Worm (Caenorhabditis elegans): Measurements from ENCODE around the gene ttx-3.

ttx-3 gene

ce11 chrX:11753155-11753554, 16.0 kb downstream of the ttx-3 start:
- no peak for TF ChIP-seq F13C5.2 (tag; optimal IDR thresholded peaks at IDR 0.05)
- TF ChIP-seq aly-1 (tag; optimal IDR thresholded peaks at IDR 0.05) = no peak
- TF ChIP-seq scrt-1 (GFP tag; IDR thresholded peaks at IDR 0.05) = no peak
- no peak for TF ChIP-seq ceh-13 (GFP tag; optimal IDR thresholded peaks at IDR 0.05)
- TF ChIP-seq sea-1 (GFP tag; conservative IDR thresholded peaks at IDR 0.05) = no peak
- TF ChIP-seq ets-7 (tag; optimal IDR thresholded peaks at IDR 0.05) = no peak
- no peak for TF ChIP-seq hmbx-1 (tag; optimal IDR thresholded peaks at IDR 0.05)

- TF ChIP-seq pes-1 (GFP tag; IDR thresholded peaks at IDR 0.05) (no peak), ama-1 (optimal IDR thresholded peaks at IDR 0.05) (no peak), hmg-4 (GFP tag; optimal IDR thresholded peaks at IDR 0.05) (no peak)
These were observed 16.9 kb downstream of the ttx-3 start for ce11 chrX:11752289-11752688.

DNA sequence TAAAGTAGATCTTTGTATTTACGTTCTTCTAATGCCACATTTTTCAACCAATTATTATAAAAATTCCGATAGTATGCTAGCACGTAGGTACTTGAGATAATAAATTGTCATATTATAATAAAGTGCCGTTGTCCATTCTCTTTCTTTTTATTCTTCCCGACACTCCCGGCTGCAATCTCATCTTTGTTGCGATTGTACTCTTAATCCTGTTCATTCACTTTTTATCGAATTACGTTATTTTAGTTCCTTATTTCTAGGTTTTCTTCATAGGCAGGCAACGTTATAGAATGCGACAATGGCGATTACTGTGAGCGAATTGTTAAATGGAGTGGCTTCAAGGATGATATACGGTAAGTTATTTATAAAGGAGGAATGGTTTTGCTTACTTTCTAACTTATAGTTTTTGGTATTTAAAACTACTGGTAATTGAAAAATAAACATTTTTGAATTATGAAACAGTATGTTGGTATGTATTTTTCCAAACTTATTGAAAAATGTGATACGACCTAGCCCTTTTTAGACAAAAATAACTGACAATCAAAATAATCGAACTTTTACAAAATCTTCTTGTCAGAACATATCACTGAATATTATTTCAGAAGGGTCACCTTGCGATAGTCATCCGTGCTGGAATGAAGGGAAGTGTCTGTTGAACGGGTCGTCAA, 23.2 kb downstream of the ttx-3 start, which contains the start of gene C40H5.2:
Gene C40H5.2, plus strand, starts transcription at position 256 of the 665 bp plus-strand sequence.
- TF ChIP-seq ceh-13 (GFP tag; optimal IDR thresholded peaks at IDR 0.05) = no peak
- no peak for TF ChIP-seq hmbx-1 (tag; optimal IDR thresholded peaks at IDR 0.05)
- no peak for TF ChIP-seq hnd-1 (tag; optimal IDR thresholded peaks at IDR 0.05)
- no peak for TF ChIP-seq scrt-1 (GFP tag; IDR thresholded peaks at IDR 0.05)

DNA sequence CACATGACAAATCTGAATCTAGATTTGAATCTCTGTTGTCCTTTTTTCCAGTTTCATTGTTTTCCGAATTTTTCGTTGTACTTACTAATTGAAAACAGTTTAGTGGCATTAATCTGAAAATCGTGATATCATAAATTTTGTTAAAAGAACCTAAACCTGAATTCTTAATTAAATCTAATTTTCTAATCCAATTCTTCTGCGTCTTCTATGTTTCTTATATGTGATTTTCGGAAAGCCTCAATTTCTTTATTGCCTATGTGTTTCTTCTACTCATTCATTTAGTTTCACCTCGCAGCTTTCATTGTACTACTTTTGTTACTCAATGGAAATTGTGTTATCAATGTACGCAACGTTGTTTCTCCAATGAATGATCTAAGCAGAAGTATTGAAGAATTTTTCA, 25.5 kb downstream of the ttx-3 start:
- TF ChIP-seq ama-1 (optimal IDR thresholded peaks at IDR 0.05) (no peak), ceh-36 (tag; optimal IDR thresholded peaks at IDR 0.05) (no peak), aly-1 (tag; optimal IDR thresholded peaks at IDR 0.05) (no peak), flt-1 (GFP tag; IDR thresholded peaks at IDR 0.05) (no peak), sea-1 (GFP tag; conservative IDR thresholded peaks at IDR 0.05) (no peak), B0310.2 (tag; optimal IDR thresholded peaks at IDR 0.05) (no peak), ceh-13 (GFP tag; optimal IDR thresholded peaks at IDR 0.05) (no peak), ets-7 (tag; optimal IDR thresholded peaks at IDR 0.05) (no peak), tbx-11 (GFP tag; IDR thresholded peaks at IDR 0.05) (no peak), pes-1 (GFP tag; IDR thresholded peaks at IDR 0.05) (no peak), hnd-1 (tag; optimal IDR thresholded peaks at IDR 0.05) (no peak), scrt-1 (GFP tag; IDR thresholded peaks at IDR 0.05) (no peak)

- TF ChIP-seq aly-1 (tag; optimal IDR thresholded peaks at IDR 0.05) = no peak
- TF ChIP-seq sea-1 (GFP tag; conservative IDR thresholded peaks at IDR 0.05) = no peak
- no peak for TF ChIP-seq tra-4 (tag; optimal IDR thresholded peaks at IDR 0.05)
- no peak for TF ChIP-seq ceh-13 (GFP tag; optimal IDR thresholded peaks at IDR 0.05)
- TF ChIP-seq ets-7 (tag; optimal IDR thresholded peaks at IDR 0.05) = no peak
- TF ChIP-seq flt-1 (GFP tag; IDR thresholded peaks at IDR 0.05) = no peak
- no peak for TF ChIP-seq ceh-36 (tag; optimal IDR thresholded peaks at IDR 0.05)
- TF ChIP-seq ama-1 (optimal IDR thresholded peaks at IDR 0.05) = no peak
- TF ChIP-seq tbx-11 (GFP tag; IDR thresholded peaks at IDR 0.05) = no peak
- TF ChIP-seq pes-1 (GFP tag; IDR thresholded peaks at IDR 0.05) = no peak
- TF ChIP-seq F13C5.2 (tag; optimal IDR thresholded peaks at IDR 0.05) = no peak
- TF ChIP-seq B0310.2 (tag; optimal IDR thresholded peaks at IDR 0.05) = no peak
- no peak for TF ChIP-seq scrt-1 (GFP tag; IDR thresholded peaks at IDR 0.05)
- TF ChIP-seq hmg-4 (GFP tag; optimal IDR thresholded peaks at IDR 0.05) = no peak
- no peak for TF ChIP-seq hmbx-1 (tag; optimal IDR thresholded peaks at IDR 0.05)
- no peak for TF ChIP-seq tbx-37 (GFP tag; conservative IDR thresholded peaks at IDR 0.05)
These were observed 30.5 kb downstream of the ttx-3 start, which contains the start of gene nspa-9 for ce11 chrX:11738602-11739100. Gene nspa-9 (plus strand): TSS chrX:11739050.

ce11 chrX:11737053-11737452, 32.1 kb downstream of the ttx-3 start, which contains the start of gene D1053.3:
Gene D1053.3 (minus strand): TSS chrX:11737153.
- no peak for TF ChIP-seq tra-4 (tag; optimal IDR thresholded peaks at IDR 0.05)
- no peak for TF ChIP-seq flt-1 (GFP tag; IDR thresholded peaks at IDR 0.05)
- TF ChIP-seq ceh-13 (GFP tag; optimal IDR thresholded peaks at IDR 0.05) = no peak
- TF ChIP-seq hnd-1 (tag; optimal IDR thresholded peaks at IDR 0.05) = no peak
- TF ChIP-seq ceh-36 (tag; optimal IDR thresholded peaks at IDR 0.05) = no peak
- no peak for TF ChIP-seq tbx-37 (GFP tag; conservative IDR thresholded peaks at IDR 0.05)
- no peak for TF ChIP-seq scrt-1 (GFP tag; IDR thresholded peaks at IDR 0.05)
- TF ChIP-seq aly-1 (tag; optimal IDR thresholded peaks at IDR 0.05) = no peak
- TF ChIP-seq F13C5.2 (tag; optimal IDR thresholded peaks at IDR 0.05) = no peak

- TF ChIP-seq F13C5.2 (tag; optimal IDR thresholded peaks at IDR 0.05) (no peak), sea-1 (GFP tag; conservative IDR thresholded peaks at IDR 0.05) (no peak), hnd-1 (tag; optimal IDR thresholded peaks at IDR 0.05) (no peak)
These were observed 35.1 kb downstream of the ttx-3 start for ce11 chrX:11734110-11734509.

DNA sequence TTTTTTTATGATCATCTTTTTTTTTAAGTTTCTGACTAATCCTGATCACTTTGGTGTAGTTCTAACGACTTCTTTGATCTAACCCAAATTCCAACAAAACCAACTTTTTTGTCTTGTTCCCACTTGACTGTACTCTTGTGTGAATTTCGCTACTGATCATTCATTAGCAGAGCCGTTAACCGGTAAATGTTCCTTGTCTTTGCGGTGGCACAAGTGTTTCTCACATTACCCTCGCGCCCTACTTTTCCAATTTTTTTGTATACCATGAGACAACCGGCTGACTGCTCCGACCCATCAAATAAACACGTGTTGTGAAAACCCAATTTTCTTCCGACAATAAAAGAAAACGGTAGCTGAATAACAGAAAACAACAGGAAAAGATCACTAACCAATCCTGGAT, 36.4 kb downstream of the ttx-3 start:
- TF ChIP-seq tbx-37 (GFP tag; conservative IDR thresholded peaks at IDR 0.05) (no peak), ama-1 (optimal IDR thresholded peaks at IDR 0.05) (no peak), tbx-11 (GFP tag; IDR thresholded peaks at IDR 0.05) (no peak), aly-1 (tag; optimal IDR thresholded peaks at IDR 0.05) (no peak), F13C5.2 (tag; optimal IDR thresholded peaks at IDR 0.05) (no peak), ceh-13 (GFP tag; optimal IDR thresholded peaks at IDR 0.05) (no peak), ets-7 (tag; optimal IDR thresholded peaks at IDR 0.05) (no peak), pes-1 (GFP tag; IDR thresholded peaks at IDR 0.05) (no peak), sea-1 (GFP tag; conservative IDR thresholded peaks at IDR 0.05) (no peak), hmbx-1 (tag; optimal IDR thresholded peaks at IDR 0.05) (no peak), scrt-1 (GFP tag; IDR thresholded peaks at IDR 0.05) (no peak), flt-1 (GFP tag; IDR thresholded peaks at IDR 0.05) (no peak), B0310.2 (tag; optimal IDR thresholded peaks at IDR 0.05) (no peak), hmg-4 (GFP tag; optimal IDR thresholded peaks at IDR 0.05) (no peak), tra-4 (tag; optimal IDR thresholded peaks at IDR 0.05) (no peak), hnd-1 (tag; optimal IDR thresholded peaks at IDR 0.05) (no peak), ceh-36 (tag; optimal IDR thresholded peaks at IDR 0.05) (no peak)
